Worm (Caenorhabditis elegans) whole organism, L3 larva: ENCODE data around the gene T22F3.12.
"Not testable (repeated sequence)": the region's sequence is repeated elsewhere in the genome, so short reads cannot be mapped to it uniquely, and the experiment has no call there.

Experiments used
- R02D3.7 ChIP-seq: fragments of 150-350 bp; optimal IDR thresholded peaks from 2 replicates; lab custom pipeline; 2014; ENCODE audit warnings: missing biosample characterization, missing genetic modification characterization
- ZK546.5 ChIP-seq: sonication (generic microtip); optimal IDR thresholded peaks from 2 replicates; lab custom pipeline; 2017; ENCODE audit warnings: missing biosample characterization, missing genetic modification characterization
- aly-2 ChIP-seq: fragments of 150-350 bp; optimal IDR thresholded peaks from 2 replicates; lab custom pipeline; 2014; ENCODE audit warnings: missing biosample characterization, missing genetic modification characterization
- ceh-16 ChIP-seq: sonication (generic microtip); optimal IDR thresholded peaks from 2 replicates; lab custom pipeline; 2017; ENCODE audit warnings: missing biosample characterization, missing genetic modification characterization
- ceh-82 ChIP-seq: fragments of 150-350 bp; optimal IDR thresholded peaks from 2 replicates; lab custom pipeline; 2014; ENCODE audit warnings: missing biosample characterization, missing genetic modification characterization
- ceh-9 ChIP-seq: sonication (generic microtip); optimal IDR thresholded peaks from 2 replicates; lab custom pipeline; 2018; ENCODE audit warnings: missing biosample characterization, missing genetic modification characterization
- daf-12 ChIP-seq: fragments of 150-350 bp; optimal IDR thresholded peaks from 2 replicates; lab custom pipeline; 2014; ENCODE audit warnings: missing biosample characterization, missing genetic modification reagents, missing genetic modification characterization
- egl-27 ChIP-seq: sonication (generic microtip); optimal IDR thresholded peaks from 4 replicates; lab custom pipeline; 2017; ENCODE audit warnings: missing biosample characterization, missing genetic modification reagents, missing genetic modification characterization
- egl-5 ChIP-seq: fragments of 150-350 bp; optimal IDR thresholded peaks from 2 replicates; lab custom pipeline; 2017; ENCODE audit warnings: missing biosample characterization, missing genetic modification reagents, missing genetic modification characterization, inconsistent platforms
- elt-1 ChIP-seq: fragments of 150-350 bp; optimal IDR thresholded peaks from 2 replicates; lab custom pipeline; 2014; ENCODE audit warnings: missing biosample characterization, missing genetic modification characterization
- elt-2 ChIP-seq: sonication (generic microtip); optimal IDR thresholded peaks from 2 replicates; lab custom pipeline; 2016; ENCODE audit warnings: missing genetic modification reagents, mild to moderate bottlenecking, missing genetic modification characterization, missing compliant biosample characterization
- elt-3 ChIP-seq, 3 experiments: fragments of 150-350 bp in 1 of 3; sonication (generic microtip) in 2 of 3; optimal IDR thresholded peaks; 2 replicates in 2 of 3; 4 replicates in 1 of 3; lab custom pipeline; 2014 to 2017; ENCODE audit warnings: missing biosample characterization in 3 of 3, missing genetic modification characterization in 3 of 3
- eor-1 ChIP-seq, 2 experiments: fragments of 150-350 bp; optimal IDR thresholded peaks; 2 replicates each; lab custom pipeline; 2014 to 2018; ENCODE audit warnings: missing biosample characterization in 2 of 2, missing genetic modification characterization in 2 of 2
- fkh-2 ChIP-seq: fragments of 150-350 bp; optimal IDR thresholded peaks from 2 replicates; lab custom pipeline; 2014; ENCODE audit warnings: missing biosample characterization, missing genetic modification reagents, missing genetic modification characterization
- fos-1 ChIP-seq: fragments of 150-350 bp; optimal IDR thresholded peaks from 2 replicates; lab custom pipeline; 2014; ENCODE audit warnings: missing biosample characterization, missing genetic modification characterization
- hmg-11 ChIP-seq: sonication (generic microtip); optimal IDR thresholded peaks from 2 replicates; lab custom pipeline; 2016; ENCODE audit warnings: missing genetic modification characterization, missing compliant biosample characterization
- lin-15B ChIP-seq: fragments of 150-350 bp; optimal IDR thresholded peaks from 2 replicates; lab custom pipeline; 2014; ENCODE audit warnings: missing biosample characterization, missing genetic modification characterization
- lin-39 ChIP-seq: fragments of 150-350 bp; optimal IDR thresholded peaks from 2 replicates; lab custom pipeline; 2018; ENCODE audit warnings: missing biosample characterization, missing genetic modification reagents, missing genetic modification characterization
- lsy-12 ChIP-seq: sonication (generic microtip); optimal IDR thresholded peaks from 2 replicates; lab custom pipeline; 2016; ENCODE audit warnings: mild to moderate bottlenecking, missing genetic modification characterization, missing compliant biosample characterization
- mdl-1 ChIP-seq: fragments of 150-350 bp; optimal IDR thresholded peaks from 2 replicates; lab custom pipeline; 2014; ENCODE audit warnings: missing biosample characterization, missing genetic modification characterization
- mml-1 ChIP-seq: fragments of 150-350 bp; sonication (generic microtip); optimal IDR thresholded peaks from 3 replicates; lab custom pipeline; 2014; ENCODE audit warnings: missing biosample characterization, missing genetic modification characterization
- nfya-1 ChIP-seq: sonication (generic microtip); optimal IDR thresholded peaks from 2 replicates; lab custom pipeline; 2017; ENCODE audit warnings: missing genetic modification characterization, mild to moderate bottlenecking, missing compliant biosample characterization, antibody characterized with exemption, moderate library complexity; ENCODE audit not compliant: insufficient read depth
- nhr-11 ChIP-seq: fragments of 150-350 bp; optimal IDR thresholded peaks from 2 replicates; lab custom pipeline; 2014; ENCODE audit warnings: missing biosample characterization, missing genetic modification characterization
- nhr-12 ChIP-seq: fragments of 150-350 bp; optimal IDR thresholded peaks from 2 replicates; lab custom pipeline; 2014; ENCODE audit warnings: missing biosample characterization, missing genetic modification characterization
- nhr-23 ChIP-seq: fragments of 150-350 bp; optimal IDR thresholded peaks from 2 replicates; lab custom pipeline; 2014; ENCODE audit warnings: missing biosample characterization, missing genetic modification reagents, missing genetic modification characterization
- nhr-28 ChIP-seq: fragments of 150-350 bp; optimal IDR thresholded peaks from 2 replicates; lab custom pipeline; 2014; ENCODE audit warnings: missing biosample characterization, missing genetic modification characterization
- nhr-43 ChIP-seq: sonication (generic microtip); optimal IDR thresholded peaks from 2 replicates; lab custom pipeline; 2016; ENCODE audit warnings: mild to moderate bottlenecking, missing genetic modification characterization, missing compliant biosample characterization; ENCODE audit not compliant: poor library complexity, severe bottlenecking
- nhr-76 ChIP-seq: fragments of 150-350 bp; sonication (generic microtip); optimal IDR thresholded peaks from 5 replicates; lab custom pipeline; 2014; ENCODE audit warnings: missing biosample characterization, missing genetic modification characterization
- nhr-77 ChIP-seq: fragments of 150-350 bp; optimal IDR thresholded peaks from 2 replicates; lab custom pipeline; 2014; ENCODE audit warnings: missing biosample characterization, missing genetic modification characterization
- pha-4 ChIP-seq: fragments of 150-350 bp; optimal IDR thresholded peaks from 2 replicates; lab custom pipeline; 2014; ENCODE audit warnings: missing biosample characterization, missing genetic modification reagents, missing genetic modification characterization
- pqm-1 ChIP-seq: fragments of 150-350 bp; optimal IDR thresholded peaks from 2 replicates; lab custom pipeline; 2017; ENCODE audit warnings: missing biosample characterization, missing genetic modification characterization, inconsistent platforms
- sea-2 ChIP-seq: fragments of 150-350 bp; sonication (generic microtip); optimal IDR thresholded peaks from 4 replicates; lab custom pipeline; 2014; ENCODE audit warnings: missing biosample characterization, missing genetic modification reagents, missing genetic modification characterization
- skn-1 ChIP-seq: fragments of 150-350 bp; optimal IDR thresholded peaks from 2 replicates; lab custom pipeline; 2014; ENCODE audit warnings: missing biosample characterization, missing genetic modification characterization
- snpc-4 ChIP-seq: fragments of 150-350 bp; optimal IDR thresholded peaks from 2 replicates; lab custom pipeline; 2014; ENCODE audit warnings: missing biosample characterization, missing genetic modification characterization
- unc-39 ChIP-seq: sonication (generic microtip); optimal IDR thresholded peaks from 4 replicates; lab custom pipeline; 2017; ENCODE audit warnings: missing biosample characterization, missing genetic modification characterization
- unc-62 ChIP-seq: fragments of 150-350 bp; sonication (generic microtip); optimal IDR thresholded peaks from 4 replicates; lab custom pipeline; 2014; ENCODE audit warnings: missing biosample characterization, missing genetic modification reagents, missing genetic modification characterization
- zag-1 ChIP-seq: fragments of 150-350 bp; optimal IDR thresholded peaks from 2 replicates; lab custom pipeline; 2014; ENCODE audit warnings: missing biosample characterization, missing genetic modification characterization
- ztf-11 ChIP-seq: fragments of 150-350 bp; optimal IDR thresholded peaks from 2 replicates; lab custom pipeline; 2014; ENCODE audit warnings: missing biosample characterization, missing genetic modification characterization

Gene T22F3.12

DNA sequence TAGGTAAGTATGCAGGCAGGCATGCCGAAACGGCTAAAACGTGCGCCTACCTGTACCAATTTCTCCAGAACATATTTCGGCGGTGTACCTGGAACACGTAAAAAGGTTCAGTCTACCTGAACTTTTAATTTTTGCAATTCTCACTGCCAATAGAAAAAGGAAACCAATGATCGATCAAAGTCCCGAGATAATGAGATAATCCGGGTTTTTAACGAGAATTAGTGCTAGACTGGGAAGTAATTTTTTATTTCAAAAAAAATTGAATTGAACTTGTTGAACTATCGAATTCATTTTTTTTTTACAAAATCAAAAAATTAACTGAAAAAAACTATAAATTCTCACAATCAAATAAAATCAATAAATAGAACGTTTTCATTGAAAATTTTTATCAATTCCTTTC lies 8.6 kb upstream of the T22F3.12 start, which contains the start of gene T22F3.7:
Gene T22F3.7, minus strand, starts transcription at position 101 of the 400 bp plus-strand sequence.
- TF ChIP-seq elt-1 (tag; lab: Kevin White, UChicago) = no peak
- TF ChIP-seq hmg-11 (tag; lab: Kevin White, UChicago) = no peak
- no peak for TF ChIP-seq nhr-76 (tag; lab: Kevin White, UChicago)
- TF ChIP-seq egl-5 (tag; lab: Kevin White, UChicago) = no peak
- TF ChIP-seq nhr-28 (tag; lab: Kevin White, UChicago) = no peak
- TF ChIP-seq mdl-1 (tag; lab: Kevin White, UChicago) = no peak
- TF ChIP-seq R02D3.7 (tag; lab: Kevin White, UChicago) = no peak
- no peak for TF ChIP-seq aly-2 (tag; lab: Kevin White, UChicago)

DNA sequence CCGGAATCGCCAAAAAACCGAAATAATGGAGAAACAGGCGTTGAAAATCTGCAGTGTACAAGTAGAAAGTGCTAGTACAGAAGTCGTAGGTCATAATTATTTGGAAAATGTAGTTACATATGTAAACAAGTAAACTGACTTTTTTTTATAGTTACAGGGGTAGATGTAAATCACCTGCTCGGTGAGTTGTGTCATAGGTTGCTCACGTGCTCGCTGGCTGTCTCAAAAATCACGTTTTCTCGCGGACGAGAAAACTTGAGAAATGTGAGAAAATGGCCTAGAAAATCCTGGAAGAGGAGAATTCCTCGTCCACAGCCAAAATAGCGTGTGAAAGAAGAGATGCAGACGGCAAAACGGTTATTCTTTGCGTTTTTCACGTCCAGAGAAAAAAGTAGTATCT lies 5.1 kb upstream of the T22F3.12 start, which contains the start of gene srh-212:
Gene srh-212, minus strand, starts transcription at position 101 of the 400 bp plus-strand sequence.
- not testable (repeated sequence) for TF ChIP-seq ceh-82 (tag; lab: Kevin White, UChicago); nfya-1 (tag; lab: Kevin White, UChicago); eor-1 (tag; optimal IDR thresholded peaks at IDR 0.05; lab: Kevin White, UChicago)

DNA sequence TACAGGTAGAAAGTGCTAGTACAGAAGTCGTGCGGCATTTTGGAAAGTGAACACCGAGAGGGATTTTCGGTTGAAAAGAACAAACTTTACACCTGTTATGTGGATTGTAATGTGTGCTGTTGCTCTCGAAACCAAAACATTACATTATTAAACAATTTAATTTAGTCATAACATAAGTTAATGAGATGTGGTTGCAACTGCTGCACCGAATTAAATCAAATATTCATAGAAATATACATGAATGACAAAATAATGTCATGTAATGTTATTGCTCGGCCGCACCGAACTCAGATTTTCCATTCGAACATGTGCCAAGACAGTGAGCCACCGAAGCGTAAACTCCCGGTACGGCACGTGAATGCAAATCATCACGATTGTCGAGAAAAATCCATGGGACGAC lies 2.9 kb upstream of the T22F3.12 start, which contains the start of gene srh-213:
Gene srh-213, minus strand, starts transcription at position 101 of the 400 bp plus-strand sequence.
- TF ChIP-seq R02D3.7 (tag; lab: Kevin White, UChicago) (no peak), egl-27 (no peak), nhr-77 (no peak), elt-2 (tag; lab: Kevin White, UChicago) (no peak), aly-2 (tag; lab: Kevin White, UChicago) (no peak), lin-39 (tag; lab: Kevin White, UChicago) (no peak), fkh-2 (tag; lab: Kevin White, UChicago) (no peak), unc-62 (GFP tag; lab: Kevin White, UChicago) (no peak), nhr-76 (tag; lab: Kevin White, UChicago) (no peak), unc-39 (tag; lab: Kevin White, UChicago) (no peak), ceh-16 (tag; lab: Kevin White, UChicago) (no peak), daf-12 (tag; lab: Kevin White, UChicago) (no peak), nhr-12 (tag; lab: Kevin White, UChicago) (no peak), lsy-12 (no peak), pha-4 (no peak), nhr-11 (tag; lab: Kevin White, UChicago) (no peak)
- TF ChIP-seq, all 47 proteins: peak for 0

DNA sequence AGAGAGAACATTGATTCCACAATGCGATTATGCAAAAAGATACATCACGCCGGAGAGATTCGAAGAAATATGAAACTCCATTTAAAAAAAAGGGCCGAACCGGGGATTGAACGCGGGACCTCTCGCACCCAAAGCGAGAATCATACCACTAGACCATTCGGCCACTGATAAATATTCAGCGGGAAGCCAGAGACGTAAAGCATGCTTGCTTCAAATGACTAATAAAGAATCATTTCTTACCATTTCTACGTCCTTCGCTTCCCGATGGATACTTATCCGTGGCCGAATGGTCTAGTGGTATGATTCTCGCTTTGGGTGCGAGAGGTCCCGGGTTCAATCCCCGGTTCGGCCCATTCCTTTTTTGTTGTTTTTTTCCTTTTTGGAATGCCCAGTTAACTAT lies 3.8 kb downstream of the T22F3.12 start:
- TF ChIP-seq nhr-43 (tag; lab: Kevin White, UChicago) (peak; percentile 60), mml-1 (tag; lab: Kevin White, UChicago) (no peak), nfya-1 (tag; lab: Kevin White, UChicago) (peak; percentile 5), nhr-23 (tag; lab: Kevin White, UChicago) (no peak)
- TF ChIP-seq, all 47 proteins: peak for 2

DNA sequence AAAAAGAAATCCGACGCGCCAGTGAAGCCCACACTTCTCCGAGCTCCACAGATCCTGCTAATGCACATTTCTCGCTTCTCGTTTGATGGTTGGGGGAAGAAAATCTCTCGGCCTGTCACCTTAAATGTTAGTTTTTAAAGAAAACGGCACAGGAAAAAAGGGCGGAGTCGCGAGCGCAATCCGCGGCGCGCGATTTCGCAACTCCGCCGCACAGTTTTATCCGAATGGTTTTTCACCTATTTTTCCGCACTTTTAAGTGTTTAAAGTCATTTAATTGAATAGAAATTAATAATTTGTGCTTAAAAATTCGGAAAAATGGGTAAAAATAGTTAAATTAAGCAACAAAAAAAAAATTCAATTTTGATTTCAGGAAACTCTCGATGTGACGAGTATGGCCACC lies 4.4 kb downstream of the T22F3.12 start:
- no peak for TF ChIP-seq eor-1 (tag; optimal IDR thresholded peaks at IDR 0.05; lab: Kevin White, UChicago)
- TF ChIP-seq hmg-11 (tag; lab: Kevin White, UChicago) = peak; percentile 11
- TF ChIP-seq nhr-23 (tag; lab: Kevin White, UChicago) = peak; percentile 17
- TF ChIP-seq elt-3 (tag; optimal IDR thresholded peaks at IDR 0.05; lab: Kevin White, UChicago) = no peak
- no peak for TF ChIP-seq nhr-12 (tag; lab: Kevin White, UChicago)
- TF ChIP-seq ZK546.5 (tag; lab: Kevin White, UChicago) = no peak
- TF ChIP-seq pqm-1 (tag; lab: Kevin White, UChicago) = peak; percentile 10
- no peak for TF ChIP-seq lin-15B
- peak; percentile 24 for TF ChIP-seq pha-4
- peak; percentile 1 for TF ChIP-seq nhr-43 (tag; lab: Kevin White, UChicago)
- TF ChIP-seq ztf-11 (tag; lab: Kevin White, UChicago) = no peak
- peak; percentile 20 for TF ChIP-seq elt-2 (tag; lab: Kevin White, UChicago)
- no peak for TF ChIP-seq lsy-12
- TF ChIP-seq R02D3.7 (tag; lab: Kevin White, UChicago) = no peak
- TF ChIP-seq nfya-1 (tag; lab: Kevin White, UChicago) = peak; percentile 33
- no peak for TF ChIP-seq ceh-9 (tag; lab: Kevin White, UChicago)
- TF ChIP-seq fos-1 (tag; lab: Kevin White, UChicago) = no peak
- no peak for TF ChIP-seq nhr-76 (tag; lab: Kevin White, UChicago)
- TF ChIP-seq skn-1 = no peak
- TF ChIP-seq mdl-1 (tag; lab: Kevin White, UChicago) = no peak
- TF ChIP-seq sea-2 (GFP tag; lab: Kevin White, UChicago) = no peak
- TF ChIP-seq aly-2 (tag; lab: Kevin White, UChicago) = no peak
- TF ChIP-seq zag-1 (tag; lab: Kevin White, UChicago) = no peak
- TF ChIP-seq snpc-4 (tag; lab: Kevin White, UChicago) = no peak
- no peak for TF ChIP-seq unc-39 (tag; lab: Kevin White, UChicago)
- TF ChIP-seq egl-5 (tag; lab: Kevin White, UChicago) = no peak
